Fruit fly (Drosophila melanogaster): ENCODE results near the gene Ets65A.

dm6 chr3L:6152531-6152930 is 55.1 kb downstream of the Ets65A start, which contains the start of gene Acp65Aa:
- TF ChIP-seq CG12071 (GFP tag; optimal IDR thresholded peaks at IDR 0.05): no peak
- TF ChIP-seq CG2712 (tag; optimal IDR thresholded peaks at IDR 0.05): no peak
